Fruit fly (Drosophila melanogaster) whole organism: ENCODE measurements around the gene cyc.

Experiments used
- CG8478 ChIP-seq: fragments of >200 bp; optimal IDR thresholded peaks from 2 replicates; lab custom pipeline; 2018; ENCODE audit warnings: inconsistent platforms
- Dll ChIP-seq: fragments of >200 bp; optimal IDR thresholded peaks from 2 replicates; lab custom pipeline; 2017
- EcR ChIP-seq, 2 experiments: fragments of >200 bp; optimal IDR thresholded peaks; 2 replicates each; lab custom pipeline; 2017; ENCODE audit warnings: missing biosample characterization in 2 of 2, missing genetic modification characterization in 2 of 2, missing genetic modification reagents in 2 of 2
- pan ChIP-seq: fragments of >200 bp; optimal IDR thresholded peaks from 2 replicates; lab custom pipeline; 2017
- psq ChIP-seq: fragments of >200 bp; optimal IDR thresholded peaks from 2 replicates; lab custom pipeline; 2017

- TF ChIP-seq CG8478 (lab: Kevin White, UChicago) (no peak), EcR (GFP tag; optimal IDR thresholded peaks at IDR 0.05; lab: Kevin White, UChicago) (no peak), pan (lab: Kevin White, UChicago) (no peak), Dll (lab: Kevin White, UChicago) (no peak), psq (lab: Kevin White, UChicago) (no peak)
Measured at dm6 chr3L:19812491-19812890, 3.2 kb downstream of the cyc start.
